Worm (Caenorhabditis elegans): ENCODE data around the gene ZC395.4.

The ZC395.4 gene

ce11 chrIII:5254108-5254507, 15.8 kb upstream of the ZC395.4 start, which contains the start of the genes sumv-1 and gop-1:
sumv-1 (minus strand) TSS chrIII:5254187.
gop-1 (plus strand) TSS chrIII:5254438.
- TF ChIP-seq ceh-39 (tag; optimal IDR thresholded peaks at IDR 0.05) (no peak), drap-1 (GFP tag; optimal IDR thresholded peaks at IDR 0.05) (no peak), ces-1 (GFP tag; optimal IDR thresholded peaks at IDR 0.05) (peak; percentile 36), mab-5 (tag; optimal IDR thresholded peaks at IDR 0.05) (no peak), lin-32 (GFP tag; optimal IDR thresholded peaks at IDR 0.05) (no peak), tbx-8 (GFP tag; optimal IDR thresholded peaks at IDR 0.05) (no peak)

- no peak for TF ChIP-seq nhr-2 (tag; optimal IDR thresholded peaks at IDR 0.05)
- TF ChIP-seq mab-5 (tag; optimal IDR thresholded peaks at IDR 0.05), result no peak
- no peak for TF ChIP-seq pha-4 (tag; optimal IDR thresholded peaks at IDR 0.05)
- TF ChIP-seq nhr-12 (tag; optimal IDR thresholded peaks at IDR 0.05), result no peak
- no peak for TF ChIP-seq ceh-83 (GFP tag; optimal IDR thresholded peaks at IDR 0.05)
- no peak for TF ChIP-seq lsy-2 (tag; optimal IDR thresholded peaks at IDR 0.05)
- no peak for TF ChIP-seq blmp-1 (tag; optimal IDR thresholded peaks at IDR 0.05)
- no peak for TF ChIP-seq nhr-28 (tag; optimal IDR thresholded peaks at IDR 0.05)
Observed at ce11 chrIII:5258918-5259317, 11.0 kb upstream of the ZC395.4 start, which contains the start of gene gop-2. gop-2 (plus strand) TSS chrIII:5259023.

DNA sequence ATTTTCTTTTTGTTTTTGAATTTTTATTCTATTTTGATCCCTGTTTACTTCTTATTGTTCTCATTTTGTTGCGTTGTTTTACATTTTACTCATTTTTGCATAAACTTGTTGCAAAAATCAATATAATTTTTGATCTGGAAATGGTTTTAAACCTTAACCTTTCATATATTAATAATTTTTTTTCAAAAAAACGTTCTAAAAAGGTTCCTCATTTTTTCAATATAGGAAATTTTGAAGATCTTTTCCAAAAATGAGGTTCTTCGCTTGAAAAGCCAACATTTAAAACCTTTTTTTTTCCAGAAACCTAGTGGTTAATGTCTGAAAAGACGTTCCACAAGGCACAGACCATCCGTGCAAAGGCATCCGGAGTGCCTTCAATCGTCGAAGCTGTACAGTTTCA, 9.5 kb upstream of the ZC395.4 start, which contains the start of gene gop-3:
TSS of gene gop-3 (plus strand) at position 301 of the 400 bp plus-strand sequence.
- TF ChIP-seq pha-4 (tag; optimal IDR thresholded peaks at IDR 0.05) (no peak), elt-1 (tag; optimal IDR thresholded peaks at IDR 0.05; ENCODE audit: borderline replicate concordance, insufficient read depth) (no peak), sem-2 (GFP tag; optimal IDR thresholded peaks at IDR 0.05) (no peak), zip-8 (tag; optimal IDR thresholded peaks at IDR 0.05) (no peak), bed-3 (GFP tag; optimal IDR thresholded peaks at IDR 0.05) (no peak), mls-2 (tag; optimal IDR thresholded peaks at IDR 0.05) (no peak), blmp-1 (tag; optimal IDR thresholded peaks at IDR 0.05) (no peak), snpc-4 (tag; optimal IDR thresholded peaks at IDR 0.05) (no peak), ceh-83 (GFP tag; optimal IDR thresholded peaks at IDR 0.05) (no peak), drap-1 (GFP tag; optimal IDR thresholded peaks at IDR 0.05) (no peak), nhr-28 (tag; optimal IDR thresholded peaks at IDR 0.05) (no peak), ham-2 (GFP tag; optimal IDR thresholded peaks at IDR 0.05) (no peak), mep-1 (tag; optimal IDR thresholded peaks at IDR 0.05) (no peak), sptf-1 (tag; optimal IDR thresholded peaks at IDR 0.05) (no peak), flh-1 (GFP tag; optimal IDR thresholded peaks at IDR 0.05) (no peak), nhr-2 (tag; optimal IDR thresholded peaks at IDR 0.05) (no peak), unc-62 (GFP tag; optimal IDR thresholded peaks at IDR 0.05) (no peak), unc-120 (tag; optimal IDR thresholded peaks at IDR 0.05; ENCODE audit: poor library complexity, severe bottlenecking) (no peak), M03D4.4 (tag; optimal IDR thresholded peaks at IDR 0.05) (no peak), ztf-11 (tag; optimal IDR thresholded peaks at IDR 0.05) (no peak)

DNA sequence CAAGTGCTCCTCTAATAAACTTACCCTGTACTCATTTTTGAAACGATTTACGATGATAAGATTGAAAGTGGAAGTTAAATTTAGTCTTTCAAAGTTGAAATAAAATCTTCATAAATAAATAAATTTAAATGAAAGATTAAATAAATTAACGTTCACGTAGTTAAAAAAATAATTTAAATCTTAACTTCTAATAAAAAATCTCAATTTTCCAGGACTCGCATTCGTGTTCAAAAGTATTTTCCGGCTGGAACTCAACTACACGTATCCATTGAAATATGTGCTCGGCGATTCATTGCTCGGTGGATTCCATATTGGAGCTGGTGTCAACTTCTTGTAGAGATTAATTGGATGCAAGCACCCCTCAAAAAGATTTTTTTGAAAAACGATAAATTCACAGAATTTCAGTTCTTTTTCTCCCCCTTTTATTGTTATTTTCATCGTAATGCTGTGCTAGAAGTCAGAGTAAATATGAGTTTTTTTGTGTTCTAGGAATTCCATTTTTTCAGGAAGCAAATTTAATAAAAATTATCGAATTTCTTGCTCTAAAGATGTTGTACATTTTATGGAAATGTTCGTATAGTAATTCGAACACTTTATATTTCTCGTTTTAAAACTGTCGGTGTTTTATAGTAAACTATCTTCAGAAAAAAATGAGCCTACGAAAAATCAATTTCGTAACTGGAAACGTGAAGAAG, 6.5 kb upstream of the ZC395.4 start, which contains the start of the genes C34E10.9 and hap-1:
TSS of gene C34E10.9 (minus strand) at position 101 of the 695 bp plus-strand sequence.
TSS of gene hap-1 (plus strand) at position 645 of the 695 bp plus-strand sequence.
- no peak for TF ChIP-seq lsy-2 (tag; optimal IDR thresholded peaks at IDR 0.05)
- no peak for TF ChIP-seq ham-2 (GFP tag; optimal IDR thresholded peaks at IDR 0.05)
- TF ChIP-seq ztf-11 (tag; optimal IDR thresholded peaks at IDR 0.05), result no peak
- TF ChIP-seq mab-5 (tag; optimal IDR thresholded peaks at IDR 0.05), result no peak
- no peak for TF ChIP-seq elt-3 (tag; optimal IDR thresholded peaks at IDR 0.05)
- no peak for TF ChIP-seq flh-1 (GFP tag; optimal IDR thresholded peaks at IDR 0.05)
- no peak for TF ChIP-seq elt-1 (tag; optimal IDR thresholded peaks at IDR 0.05; ENCODE audit: borderline replicate concordance, insufficient read depth)
- no peak for TF ChIP-seq ceh-39 (tag; optimal IDR thresholded peaks at IDR 0.05)
- TF ChIP-seq nhr-28 (tag; optimal IDR thresholded peaks at IDR 0.05), result no peak
- no peak for TF ChIP-seq tbx-8 (GFP tag; optimal IDR thresholded peaks at IDR 0.05)

DNA sequence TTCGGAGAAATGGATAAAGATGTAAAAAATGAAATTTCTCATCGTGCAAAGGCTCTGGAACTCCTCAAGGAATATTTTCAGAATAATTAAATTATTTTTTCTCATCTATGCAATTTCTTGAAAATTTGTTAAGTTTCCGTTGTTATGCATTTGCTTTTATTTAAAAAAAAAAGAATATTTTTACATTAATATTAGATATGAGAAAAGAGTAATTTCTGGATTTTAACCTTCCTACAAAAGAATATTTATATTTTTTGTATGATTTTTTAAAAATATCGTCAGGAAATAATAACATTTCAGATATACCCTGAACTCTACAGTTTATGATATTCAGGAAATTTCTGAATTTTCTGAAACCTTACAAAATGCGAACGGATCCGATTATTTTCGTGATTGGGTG, 5.1 kb upstream of the ZC395.4 start, which contains the start of gene gro-1:
TSS of gene gro-1 (plus strand) at position 301 of the 400 bp plus-strand sequence.
- TF ChIP-seq nhr-12 (tag; optimal IDR thresholded peaks at IDR 0.05) (no peak), nhr-76 (tag; optimal IDR thresholded peaks at IDR 0.05) (no peak), pha-4 (tag; optimal IDR thresholded peaks at IDR 0.05) (no peak), ces-1 (GFP tag; optimal IDR thresholded peaks at IDR 0.05) (no peak), sptf-1 (tag; optimal IDR thresholded peaks at IDR 0.05) (no peak), hlh-1 (tag; optimal IDR thresholded peaks at IDR 0.05) (no peak), unc-39 (tag; optimal IDR thresholded peaks at IDR 0.05) (no peak), cnd-1 (tag; optimal IDR thresholded peaks at IDR 0.05) (no peak)

All from whole organism, mixed stage, embryonic.